Worm (Caenorhabditis elegans): ENCODE results near the gene pqn-71.

DNA sequence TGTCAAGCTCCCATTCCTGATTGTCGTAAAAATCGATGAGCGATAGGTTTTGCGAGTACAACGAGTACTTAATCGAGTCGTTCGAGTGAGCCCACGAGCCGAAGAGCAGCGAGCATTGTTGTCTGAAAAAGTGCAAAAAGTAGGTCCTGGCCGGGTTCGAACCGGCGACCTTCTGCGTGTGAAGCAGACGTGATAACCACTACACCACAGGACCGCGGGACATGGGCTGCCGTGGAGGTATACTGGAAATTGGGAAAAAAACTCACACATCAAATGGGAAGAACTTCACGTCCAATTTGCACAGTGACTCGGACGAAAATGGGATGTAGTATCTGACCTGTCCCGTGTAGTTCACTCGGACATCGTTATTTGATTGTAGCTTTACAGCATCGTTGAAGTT is 49.9 kb downstream of the pqn-71 start:
- no peak for TF ChIP-seq ceh-39 (tag; optimal IDR thresholded peaks at IDR 0.05)
- no peak for TF ChIP-seq blmp-1 (tag; optimal IDR thresholded peaks at IDR 0.05)
- no peak for TF ChIP-seq nhr-12 (tag; optimal IDR thresholded peaks at IDR 0.05)
- no peak for TF ChIP-seq pha-4 (tag; optimal IDR thresholded peaks at IDR 0.05)
- no peak for TF ChIP-seq unc-120 (tag; optimal IDR thresholded peaks at IDR 0.05; ENCODE audit: poor library complexity, severe bottlenecking)
- TF ChIP-seq nhr-76 (tag; optimal IDR thresholded peaks at IDR 0.05): no peak
- no peak for TF ChIP-seq nhr-237 (tag; optimal IDR thresholded peaks at IDR 0.05)
- TF ChIP-seq ztf-11 (tag; optimal IDR thresholded peaks at IDR 0.05): no peak
- TF ChIP-seq sem-2 (GFP tag; optimal IDR thresholded peaks at IDR 0.05): no peak
- no peak for TF ChIP-seq nhr-28 (tag; optimal IDR thresholded peaks at IDR 0.05)
- TF ChIP-seq lin-13 (tag; optimal IDR thresholded peaks at IDR 0.05): no peak

Data from whole organism, mixed stage, embryonic.